Worm (Caenorhabditis elegans): ENCODE data around the gene kin-19.
A peak's percentile ranks its signal among the peaks of the same experiment; 100 is the strongest.

The kin-19 gene

ce11 chrIII:4099884-4100596, 13.6 kb upstream of the kin-19 start:
- no peak for TF ChIP-seq snpc-4 (tag; optimal IDR thresholded peaks at IDR 0.05)
- TF ChIP-seq nhr-25 (tag; optimal IDR thresholded peaks at IDR 0.05), result peak; percentile 91
- peak; percentile 27 for TF ChIP-seq unc-62 (GFP tag; optimal IDR thresholded peaks at IDR 0.05)
- peak; percentile 29 for TF ChIP-seq lin-15B (tag; optimal IDR thresholded peaks at IDR 0.05)
- TF ChIP-seq nhr-76 (tag; optimal IDR thresholded peaks at IDR 0.05), result no peak
- TF ChIP-seq nhr-23 (tag; optimal IDR thresholded peaks at IDR 0.05), result peak; percentile 95
- TF ChIP-seq ceh-28 (tag; optimal IDR thresholded peaks at IDR 0.05), result peak; percentile 33
- TF ChIP-seq elt-3 (tag; optimal IDR thresholded peaks at IDR 0.05), result peak in 2 of 3 experiments; percentile 8 to 14
- TF ChIP-seq nfya-1 (tag; optimal IDR thresholded peaks at IDR 0.05; ENCODE audit: insufficient read depth), result peak; percentile 38
- no peak for TF ChIP-seq sea-2 (GFP tag; optimal IDR thresholded peaks at IDR 0.05)
- TF ChIP-seq lsy-12 (tag; optimal IDR thresholded peaks at IDR 0.05), result peak; percentile 34
- peak; percentile 79 for TF ChIP-seq nhr-43 (tag; optimal IDR thresholded peaks at IDR 0.05; ENCODE audit: poor library complexity, severe bottlenecking)
- no peak for TF ChIP-seq nhr-12 (tag; optimal IDR thresholded peaks at IDR 0.05)

- TF ChIP-seq nhr-25 (tag; optimal IDR thresholded peaks at IDR 0.05) (peak; percentile 66), nhr-23 (tag; optimal IDR thresholded peaks at IDR 0.05) (peak; percentile 24), nfya-1 (tag; optimal IDR thresholded peaks at IDR 0.05; ENCODE audit: insufficient read depth) (no peak)
Measured at ce11 chrIII:4098751-4099150, 12.3 kb upstream of the kin-19 start.

ce11 chrIII:4098107-4098620, 11.7 kb upstream of the kin-19 start, which contains the start of gene rei-1:
TSS of gene rei-1 (minus strand) at chrIII:4098190.
- TF ChIP-seq lin-15B (tag; optimal IDR thresholded peaks at IDR 0.05) (no peak), nhr-43 (tag; optimal IDR thresholded peaks at IDR 0.05; ENCODE audit: poor library complexity, severe bottlenecking) (peak; percentile 8)

- peak; percentile 57 for TF ChIP-seq nhr-23 (tag; optimal IDR thresholded peaks at IDR 0.05)
- TF ChIP-seq elt-3 (tag; optimal IDR thresholded peaks at IDR 0.05), result no peak
- TF ChIP-seq ceh-9 (tag; optimal IDR thresholded peaks at IDR 0.05), result no peak
- TF ChIP-seq nhr-76 (tag; optimal IDR thresholded peaks at IDR 0.05), result no peak
- no peak for TF ChIP-seq elt-1 (tag; optimal IDR thresholded peaks at IDR 0.05)
- no peak for TF ChIP-seq unc-62 (GFP tag; optimal IDR thresholded peaks at IDR 0.05)
- no peak for TF ChIP-seq R02D3.7 (tag; optimal IDR thresholded peaks at IDR 0.05)
- no peak for TF ChIP-seq nhr-28 (tag; optimal IDR thresholded peaks at IDR 0.05)
- TF ChIP-seq nhr-43 (tag; optimal IDR thresholded peaks at IDR 0.05; ENCODE audit: poor library complexity, severe bottlenecking), result peak; percentile 48
- TF ChIP-seq daf-12 (tag; optimal IDR thresholded peaks at IDR 0.05), result no peak
- no peak for TF ChIP-seq egl-27 (tag; optimal IDR thresholded peaks at IDR 0.05)
- no peak for TF ChIP-seq ceh-28 (tag; optimal IDR thresholded peaks at IDR 0.05)
- TF ChIP-seq lin-39 (tag; optimal IDR thresholded peaks at IDR 0.05), result no peak
- no peak for TF ChIP-seq mml-1 (tag; optimal IDR thresholded peaks at IDR 0.05)
- TF ChIP-seq ceh-16 (tag; optimal IDR thresholded peaks at IDR 0.05), result no peak
- peak; percentile 10 for TF ChIP-seq lsy-12 (tag; optimal IDR thresholded peaks at IDR 0.05)
- no peak for TF ChIP-seq sea-2 (GFP tag; optimal IDR thresholded peaks at IDR 0.05)
- TF ChIP-seq pqm-1 (tag; optimal IDR thresholded peaks at IDR 0.05), result no peak
- no peak for TF ChIP-seq skn-1 (tag; optimal IDR thresholded peaks at IDR 0.05)
- no peak for TF ChIP-seq snpc-4 (tag; optimal IDR thresholded peaks at IDR 0.05)
- TF ChIP-seq ama-1 (optimal IDR thresholded peaks at IDR 0.05), result peak; percentile 42
- TF ChIP-seq nhr-25 (tag; optimal IDR thresholded peaks at IDR 0.05), result no peak
- TF ChIP-seq hmg-11 (tag; optimal IDR thresholded peaks at IDR 0.05), result no peak
- no peak for TF ChIP-seq fos-1 (tag; optimal IDR thresholded peaks at IDR 0.05)
- TF ChIP-seq nhr-77 (tag; optimal IDR thresholded peaks at IDR 0.05), result no peak
- TF ChIP-seq ztf-11 (tag; optimal IDR thresholded peaks at IDR 0.05), result no peak
- TF ChIP-seq pha-4 (tag; optimal IDR thresholded peaks at IDR 0.05), result no peak
- TF ChIP-seq nhr-67 (tag; optimal IDR thresholded peaks at IDR 0.05), result no peak
- no peak for TF ChIP-seq ztf-4 (tag; optimal IDR thresholded peaks at IDR 0.05)
Measured at ce11 chrIII:4096370-4096842, 10.0 kb upstream of the kin-19 start.

All from whole organism, L3 larva.